Fruit fly (Drosophila melanogaster) whole organism, embryonic: ENCODE measurements around the gene CG46465.

Source experiments
- Blimp-1 ChIP-seq: fragments of 200-800 bp; sonication (Bioruptor generic); optimal IDR thresholded peaks from 3 replicates; lab custom pipeline; 2018; ENCODE audit warnings: missing biosample characterization, missing genetic modification characterization, mild to moderate bottlenecking, moderate library complexity, missing genetic modification reagents
- CG14710 ChIP-seq: fragments of 200-800 bp; sonication (Bioruptor generic); optimal IDR thresholded peaks from 3 replicates; lab custom pipeline; 2019; ENCODE audit warnings: missing biosample characterization, mild to moderate bottlenecking, missing genetic modification characterization, moderate library complexity
- CG14860 ChIP-seq: fragments of 200-800 bp; sonication (Bioruptor generic); IDR thresholded peaks from 3 replicates; pipeline ENCODE4 v1.3.6; 2022; ENCODE audit warnings: missing biosample characterization, missing genetic modification characterization; ENCODE audit not compliant: partially characterized antibody
- CG17612 ChIP-seq: fragments of 200-800 bp; sonication (Bioruptor generic); IDR thresholded peaks from 2 replicates; pipeline ENCODE4 v1.3.6; 2022; ENCODE audit warnings: missing biosample characterization, missing genetic modification characterization
- CG3281 ChIP-seq: fragments of 200-800 bp; sonication (Bioruptor generic); optimal IDR thresholded peaks from 3 replicates; lab custom pipeline; 2017; ENCODE audit warnings: missing biosample characterization, mild to moderate bottlenecking, missing genetic modification characterization
- CG4707 ChIP-seq: fragments of 200-800 bp; sonication (Bioruptor generic); optimal IDR thresholded peaks from 2 replicates; lab custom pipeline; 2018; ENCODE audit warnings: missing biosample characterization, mild to moderate bottlenecking, missing genetic modification characterization, moderate library complexity
- Hand ChIP-seq: fragments of 200-800 bp; sonication (Bioruptor generic); optimal IDR thresholded peaks from 2 replicates; lab custom pipeline; 2017; ENCODE audit warnings: mild to moderate bottlenecking, missing biosample characterization, missing genetic modification reagents, missing genetic modification characterization
- Kr ChIP-seq: fragments of 200-800 bp; sonication (Bioruptor generic); optimal IDR thresholded peaks from 2 replicates; lab custom pipeline; 2017; ENCODE audit warnings: missing biosample characterization, mild to moderate bottlenecking, missing genetic modification characterization
- Neu2 ChIP-seq: fragments of 200-800 bp; sonication (Bioruptor generic); optimal IDR thresholded peaks from 3 replicates; lab custom pipeline; 2016; ENCODE audit warnings: missing biosample characterization, missing genetic modification characterization, borderline replicate concordance
- Sox102F ChIP-seq: fragments of 200-800 bp; sonication (Bioruptor generic); optimal IDR thresholded peaks from 2 replicates; lab custom pipeline; 2018; ENCODE audit warnings: missing biosample characterization, mild to moderate bottlenecking, missing genetic modification characterization, moderate library complexity
- Taf1 ChIP-seq: fragments of 200-800 bp; sonication (Bioruptor generic); IDR thresholded peaks from 2 replicates; pipeline ENCODE4 v1.3.6; 2022; ENCODE audit warnings: missing biosample characterization, missing genetic modification characterization
- maf-S ChIP-seq: fragments of 200-800 bp; sonication (Bioruptor generic); optimal IDR thresholded peaks from 2 replicates; lab custom pipeline; 2016; ENCODE audit warnings: missing biosample characterization, missing genetic modification characterization
- p53 ChIP-seq: fragments of 200-800 bp; sonication (Bioruptor generic); optimal IDR thresholded peaks from 2 replicates; lab custom pipeline; 2016; ENCODE audit warnings: missing biosample characterization, missing genetic modification characterization

- TF ChIP-seq Sox102F (GFP tag; lab: Kevin White, UChicago), result no peak
- TF ChIP-seq maf-S (GFP tag; lab: Kevin White, UChicago), result no peak
- TF ChIP-seq CG3281 (GFP tag; lab: Kevin White, UChicago), result no peak
- no peak for TF ChIP-seq p53
- TF ChIP-seq Taf1 (GFP tag; lab: Robert Waterston, UW), result no peak
- no peak for TF ChIP-seq Neu2
- no peak for TF ChIP-seq CG14860 (GFP tag; lab: Robert Waterston, UW)
- no peak for TF ChIP-seq CG17612 (GFP tag; lab: Robert Waterston, UW)
- TF ChIP-seq CG14710, result no peak
- no peak for TF ChIP-seq Blimp-1 (GFP tag; lab: Kevin White, UChicago)
- TF ChIP-seq CG4707 (GFP tag; lab: Kevin White, UChicago), result no peak
- TF ChIP-seq Hand (GFP tag; lab: Kevin White, UChicago), result no peak
- no peak for TF ChIP-seq Kr
Observed at dm6 chr2L:19014881-19015366, 22.6 kb downstream of the CG46465 start.
